Worm (Caenorhabditis elegans) whole organism, L2 larva: ENCODE measurements around the gene ttr-3.

Source experiments
- ama-1 ChIP-seq: fragments of 150-350 bp; optimal IDR thresholded peaks from 2 replicates; lab custom pipeline; 2018; ENCODE audit warnings: inconsistent platforms
- egl-27 ChIP-seq: sonication (generic microtip); optimal IDR thresholded peaks from 3 replicates; lab custom pipeline; 2017; ENCODE audit warnings: missing biosample characterization, missing genetic modification reagents, missing genetic modification characterization
- mdl-1 ChIP-seq, 2 experiments: fragments of 150-350 bp in 1 of 2; sonication (generic microtip) in 1 of 2; optimal IDR thresholded peaks; 2 replicates each; lab custom pipeline; 2017; ENCODE audit warnings: missing biosample characterization in 2 of 2, missing genetic modification characterization in 2 of 2
- skn-1 ChIP-seq: sonication (generic microtip); optimal IDR thresholded peaks from 2 replicates; lab custom pipeline; 2017; ENCODE audit warnings: missing biosample characterization, missing genetic modification characterization
- snpc-4 ChIP-seq: fragments of 150-350 bp; optimal IDR thresholded peaks from 2 replicates; lab custom pipeline; 2014; ENCODE audit warnings: missing biosample characterization, missing genetic modification characterization
- unc-62 ChIP-seq: fragments of 150-350 bp; optimal IDR thresholded peaks from 2 replicates; lab custom pipeline; 2014; ENCODE audit warnings: missing biosample characterization, missing genetic modification reagents, missing genetic modification characterization
- ztf-11 ChIP-seq: sonication (generic microtip); optimal IDR thresholded peaks from 2 replicates; lab custom pipeline; 2017; ENCODE audit warnings: missing biosample characterization, missing genetic modification characterization
- ztf-4 ChIP-seq: fragments of 150-350 bp; optimal IDR thresholded peaks from 2 replicates; lab custom pipeline; 2014; ENCODE audit warnings: missing biosample characterization, missing genetic modification characterization

DNA sequence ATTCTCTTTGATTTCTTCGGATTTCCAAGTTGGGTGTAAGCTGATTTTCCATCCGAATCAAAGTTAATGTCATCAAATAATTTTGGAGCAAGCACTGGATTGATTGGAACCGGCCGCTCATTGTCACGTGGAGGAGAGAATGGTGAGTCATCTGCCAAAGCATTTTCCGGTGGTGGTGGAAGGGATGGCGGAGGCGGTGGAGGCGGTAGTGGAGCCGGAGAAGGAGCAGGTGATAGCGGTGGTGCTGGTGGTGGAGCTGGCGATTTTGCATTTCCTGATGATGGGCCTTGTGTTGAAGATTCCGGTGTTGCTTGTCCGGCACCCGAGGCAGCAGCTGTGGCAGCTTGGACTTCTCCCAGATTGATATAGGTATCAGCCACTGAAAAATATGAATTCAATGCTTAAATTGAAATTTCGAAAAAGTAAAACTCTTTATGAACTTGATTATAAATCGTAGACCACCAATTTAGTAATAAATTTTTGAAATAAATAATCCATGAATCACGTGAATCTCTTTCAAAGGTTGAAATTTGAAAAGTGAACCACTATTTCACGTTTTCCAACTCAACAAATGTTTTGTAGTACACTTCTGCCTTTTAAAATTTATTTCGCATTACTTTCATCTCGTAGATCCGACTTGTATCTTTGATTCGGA is 14.6 kb upstream of the ttr-3 start, which contains the start of the genes K03H1.9 and K03H1.12:
- TF ChIP-seq skn-1 (no peak), unc-62 (GFP tag; lab: Kevin White, UChicago) (no peak), mdl-1 (tag; optimal IDR thresholded peaks at IDR 0.05; lab: Kevin White, UChicago) (no peak), snpc-4 (tag; lab: Kevin White, UChicago) (no peak), ztf-11 (tag; lab: Kevin White, UChicago) (no peak), ama-1 (lab: Kevin White, UChicago) (no peak), ztf-4 (tag; lab: Kevin White, UChicago) (no peak), egl-27 (no peak)
